Fruit fly (Drosophila melanogaster) whole organism, embryonic: ENCODE data around the gene Ugt305A1.

Experiments used
- CG11093 ChIP-seq: fragments of 200-800 bp; sonication (Bioruptor generic); IDR thresholded peaks from 3 replicates; pipeline ENCODE4 v1.3.6; 2022; ENCODE audit warnings: missing biosample characterization, missing genetic modification characterization
- CG30431 ChIP-seq: fragments of 200-800 bp; sonication (Bioruptor generic); optimal IDR thresholded peaks from 2 replicates; lab custom pipeline; 2017; ENCODE audit warnings: missing biosample characterization, missing genetic modification characterization
- CG32532 ChIP-seq: fragments of 200-800 bp; sonication (Bioruptor generic); IDR thresholded peaks from 2 replicates; pipeline ENCODE4 v1.3.6; 2022; ENCODE audit warnings: missing biosample characterization, missing genetic modification characterization
- CG42726 ChIP-seq: fragments of 200-800 bp; sonication (Bioruptor generic); IDR thresholded peaks from 2 replicates; pipeline ENCODE4 v1.3.6; 2022; ENCODE audit warnings: missing biosample characterization, missing genetic modification characterization; ENCODE audit not compliant: partially characterized antibody
- Camta ChIP-seq: fragments of 200-800 bp; sonication (Bioruptor generic); optimal IDR thresholded peaks from 2 replicates; lab custom pipeline; 2016; ENCODE audit warnings: missing biosample characterization, missing genetic modification characterization
- Ets97D ChIP-seq: fragments of 200-800 bp; sonication (Bioruptor generic); optimal IDR thresholded peaks from 3 replicates; lab custom pipeline; 2016; ENCODE audit warnings: missing biosample characterization, missing genetic modification characterization
- Lim3 ChIP-seq: fragments of 200-800 bp; sonication (Bioruptor generic); IDR thresholded peaks from 2 replicates; pipeline ENCODE4 v1.3.6; 2022; ENCODE audit warnings: missing biosample characterization, missing genetic modification characterization
- Stat92E ChIP-seq, 3 experiments: fragments of >200 bp in 2 of 3; fragments of 200-800 bp in 1 of 3; sonication (Bioruptor generic) in 1 of 3; optimal IDR thresholded peaks; 2 replicates each; lab custom pipeline; 2017 to 2019; ENCODE audit warnings: missing biosample characterization in 3 of 3, missing genetic modification characterization in 3 of 3, mild to moderate bottlenecking in 1 of 3, moderate library complexity in 1 of 3
- br ChIP-seq: fragments of >200 bp; optimal IDR thresholded peaks from 2 replicates; lab custom pipeline; 2017
- eve ChIP-seq, 2 experiments: fragments of >200 bp; optimal IDR thresholded peaks; 2 replicates each; lab custom pipeline; 2017; ENCODE audit warnings: missing biosample characterization in 2 of 2, missing genetic modification characterization in 2 of 2
- gfzf ChIP-seq: fragments of 200-800 bp; sonication (Bioruptor generic); optimal IDR thresholded peaks from 2 replicates; lab custom pipeline; 2016; ENCODE audit warnings: missing biosample characterization, mild to moderate bottlenecking, missing genetic modification characterization, moderate library complexity

dm6 chr3L:4085867-4086266 lies 26.3 kb downstream of the Ugt305A1 start:
- TF ChIP-seq br (lab: Kevin White, UChicago) (no peak), Stat92E (GFP tag; optimal IDR thresholded peaks at IDR 0.05; lab: Kevin White, UChicago) (no peak), Lim3 (GFP tag; lab: Robert Waterston, UW) (no peak), eve (GFP tag; optimal IDR thresholded peaks at IDR 0.05; lab: Kevin White, UChicago) (no peak), Ets97D (no peak), CG11093 (GFP tag; lab: Robert Waterston, UW) (no peak), CG30431 (GFP tag; lab: Kevin White, UChicago) (no peak), CG42726 (no peak), gfzf (GFP tag; lab: Kevin White, UChicago) (no peak), Camta (GFP tag; lab: Kevin White, UChicago) (no peak), CG32532 (no peak)
